Fruit fly (Drosophila melanogaster): Measurements from ENCODE around the gene Sec61gamma.

- TF ChIP-seq Clk (GFP tag; optimal IDR thresholded peaks at IDR 0.05) (no peak), CG7045 (GFP tag; optimal IDR thresholded peaks at IDR 0.05) (no peak), toe (GFP tag; optimal IDR thresholded peaks at IDR 0.05) (no peak), kay (GFP tag; ENCODE audit: borderline replicate concordance) (no peak), CG33017 (tag; optimal IDR thresholded peaks at IDR 0.05) (no peak), Crg-1 (GFP tag; optimal IDR thresholded peaks at IDR 0.05) (no peak), CG11617 (GFP tag; optimal IDR thresholded peaks at IDR 0.05) (no peak)
Observed at dm6 chrX:19662583-19663195, 19.6 kb downstream of the Sec61gamma start.
